Worm (Caenorhabditis elegans) whole organism, early embryonic: ENCODE measurements around the gene mrpl-4.

Source experiments
- B0310.2 ChIP-seq: sonication (generic microtip); optimal IDR thresholded peaks from 2 replicates; lab custom pipeline; 2016; ENCODE audit warnings: mild to moderate bottlenecking, missing genetic modification characterization, missing compliant biosample characterization
- F13C5.2 ChIP-seq: sonication (generic microtip); optimal IDR thresholded peaks from 2 replicates; lab custom pipeline; 2017; ENCODE audit warnings: mild to moderate bottlenecking, missing genetic modification characterization, inconsistent platforms, missing compliant biosample characterization
- aly-1 ChIP-seq: sonication (generic microtip); optimal IDR thresholded peaks from 2 replicates; lab custom pipeline; 2016; ENCODE audit warnings: missing genetic modification characterization, missing compliant biosample characterization
- ama-1 ChIP-seq: fragments of 150-350 bp; optimal IDR thresholded peaks from 2 replicates; lab custom pipeline; 2014
- ceh-13 ChIP-seq: fragments of 200-800 bp; sonication (Bioruptor generic); optimal IDR thresholded peaks from 2 replicates; lab custom pipeline; 2018; ENCODE audit warnings: mild to moderate bottlenecking, missing genetic modification characterization, missing compliant biosample characterization
- ceh-36 ChIP-seq: sonication (generic microtip); optimal IDR thresholded peaks from 2 replicates; lab custom pipeline; 2016; ENCODE audit warnings: missing genetic modification characterization, inconsistent platforms, missing compliant biosample characterization
- ets-7 ChIP-seq: sonication (generic microtip); optimal IDR thresholded peaks from 2 replicates; lab custom pipeline; 2016; ENCODE audit warnings: missing genotype, missing genetic modification characterization, missing compliant biosample characterization
- flt-1 ChIP-seq: fragments of 200-800 bp; sonication (Bioruptor generic); IDR thresholded peaks from 2 replicates; pipeline ENCODE4 v1.3.6; 2022; ENCODE audit warnings: missing genetic modification characterization, missing compliant biosample characterization
- hmbx-1 ChIP-seq: sonication (generic microtip); optimal IDR thresholded peaks from 2 replicates; lab custom pipeline; 2016; ENCODE audit warnings: mild to moderate bottlenecking, missing genetic modification characterization, missing compliant biosample characterization
- hmg-4 ChIP-seq: fragments of 200-800 bp; sonication (Bioruptor generic); optimal IDR thresholded peaks from 2 replicates; lab custom pipeline; 2018; ENCODE audit warnings: mild to moderate bottlenecking, missing genetic modification characterization, missing compliant biosample characterization
- hnd-1 ChIP-seq: sonication (generic microtip); optimal IDR thresholded peaks from 2 replicates; lab custom pipeline; 2016; ENCODE audit warnings: missing genetic modification characterization, missing compliant biosample characterization
- pes-1 ChIP-seq: fragments of 200-800 bp; sonication (Bioruptor generic); IDR thresholded peaks from 2 replicates; pipeline ENCODE4 v1.3.6; 2022; ENCODE audit warnings: missing genetic modification reagents, missing genetic modification characterization, missing compliant biosample characterization
- scrt-1 ChIP-seq: fragments of 200-800 bp; sonication (Bioruptor generic); IDR thresholded peaks from 2 replicates; pipeline ENCODE4 v1.3.6; 2022; ENCODE audit warnings: missing genetic modification characterization, missing compliant biosample characterization
- sea-1 ChIP-seq: fragments of 200-800 bp; sonication (Bioruptor generic); conservative IDR thresholded peaks from 2 replicates; pipeline ENCODE4 v1.3.6; 2022; ENCODE audit warnings: missing genetic modification characterization, missing compliant biosample characterization
- tbx-11 ChIP-seq: fragments of 200-800 bp; sonication (Bioruptor generic); IDR thresholded peaks from 2 replicates; pipeline ENCODE4 v1.3.6; 2022; ENCODE audit warnings: missing genetic modification characterization, missing compliant biosample characterization
- tbx-37 ChIP-seq: fragments of 200-800 bp; sonication (Bioruptor generic); conservative IDR thresholded peaks from 2 replicates; pipeline ENCODE4 v1.3.6; 2022; ENCODE audit warnings: missing genetic modification reagents, missing genetic modification characterization, missing compliant biosample characterization
- tra-4 ChIP-seq: sonication (generic microtip); optimal IDR thresholded peaks from 2 replicates; lab custom pipeline; 2017; ENCODE audit warnings: missing genetic modification characterization, missing compliant biosample characterization

Gene mrpl-4

DNA sequence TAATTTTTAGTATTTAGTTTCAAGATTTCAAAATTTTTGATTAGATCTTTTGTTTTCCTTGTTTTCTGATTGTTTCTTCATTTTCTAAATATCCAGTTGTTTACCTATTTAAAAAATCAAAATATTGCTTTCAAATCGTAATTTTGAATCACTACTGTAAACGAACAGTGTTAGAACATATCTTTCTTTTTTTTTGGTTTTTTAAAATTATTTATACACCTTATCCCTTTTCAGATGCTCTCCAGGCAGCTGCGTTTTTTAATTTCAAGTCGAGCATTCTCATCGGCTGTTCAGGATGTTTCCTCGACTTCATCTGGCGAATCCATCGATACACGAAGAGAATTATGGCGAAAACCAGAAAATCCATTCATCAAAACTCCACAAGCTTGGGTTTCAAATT lies at the start of gene mrpl-4:
TSS of gene mrpl-4 (plus strand) at position 235 of the 400 bp plus-strand sequence.
- no peak for TF ChIP-seq hnd-1 (tag; lab: Kevin White, UChicago)
- no peak for TF ChIP-seq scrt-1
- TF ChIP-seq pes-1 (GFP tag; lab: Robert Waterston, UW) = no peak
- TF ChIP-seq tra-4 (tag; lab: Kevin White, UChicago) = no peak
- no peak for TF ChIP-seq ceh-36 (tag; lab: Kevin White, UChicago)
- TF ChIP-seq ama-1 (lab: Kevin White, UChicago) = no peak
- no peak for TF ChIP-seq tbx-37 (GFP tag; lab: Robert Waterston, UW)
- no peak for TF ChIP-seq tbx-11 (GFP tag; lab: Robert Waterston, UW)
- no peak for TF ChIP-seq ets-7 (tag; lab: Kevin White, UChicago)
- TF ChIP-seq flt-1 (GFP tag; lab: Robert Waterston, UW) = no peak
- TF ChIP-seq sea-1 (GFP tag; lab: Robert Waterston, UW) = no peak
- TF ChIP-seq hmbx-1 (tag; lab: Kevin White, UChicago) = no peak
- no peak for TF ChIP-seq hmg-4 (GFP tag; lab: Kevin White, UChicago)
- TF ChIP-seq B0310.2 = no peak
- TF ChIP-seq F13C5.2 (tag; lab: Kevin White, UChicago) = no peak
- TF ChIP-seq ceh-13 (GFP tag; lab: Kevin White, UChicago) = no peak

DNA sequence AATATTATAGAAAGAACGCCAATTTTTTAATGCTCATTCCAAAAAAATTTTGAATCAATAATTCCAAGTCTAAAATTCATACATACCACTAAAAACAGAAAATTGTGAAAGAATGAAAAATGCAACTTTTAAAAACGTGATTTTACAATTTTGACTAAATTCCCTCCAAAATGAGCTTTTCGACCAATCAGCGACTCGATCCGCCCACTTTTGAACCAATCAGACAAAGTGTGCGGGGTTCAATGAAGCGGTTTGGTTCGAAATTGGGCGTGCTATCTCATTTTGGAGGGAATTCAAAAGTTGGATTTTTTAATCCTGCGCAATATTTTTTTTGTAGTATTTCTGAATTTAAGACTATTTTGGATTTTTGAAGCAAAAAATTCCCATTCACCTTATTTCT lies 49.8 kb upstream of the mrpl-4 start:
- TF ChIP-seq ets-7 (tag; lab: Kevin White, UChicago) (no peak), tbx-11 (GFP tag; lab: Robert Waterston, UW) (no peak), aly-1 (tag; lab: Kevin White, UChicago) (no peak), hnd-1 (tag; lab: Kevin White, UChicago) (no peak), sea-1 (GFP tag; lab: Robert Waterston, UW) (no peak), F13C5.2 (tag; lab: Kevin White, UChicago) (no peak), scrt-1 (no peak), flt-1 (GFP tag; lab: Robert Waterston, UW) (no peak), ceh-13 (GFP tag; lab: Kevin White, UChicago) (no peak), ceh-36 (tag; lab: Kevin White, UChicago) (no peak), B0310.2 (no peak), tbx-37 (GFP tag; lab: Robert Waterston, UW) (no peak), hmbx-1 (tag; lab: Kevin White, UChicago) (no peak), hmg-4 (GFP tag; lab: Kevin White, UChicago) (no peak), tra-4 (tag; lab: Kevin White, UChicago) (no peak), ama-1 (lab: Kevin White, UChicago) (no peak), pes-1 (GFP tag; lab: Robert Waterston, UW) (no peak)

DNA sequence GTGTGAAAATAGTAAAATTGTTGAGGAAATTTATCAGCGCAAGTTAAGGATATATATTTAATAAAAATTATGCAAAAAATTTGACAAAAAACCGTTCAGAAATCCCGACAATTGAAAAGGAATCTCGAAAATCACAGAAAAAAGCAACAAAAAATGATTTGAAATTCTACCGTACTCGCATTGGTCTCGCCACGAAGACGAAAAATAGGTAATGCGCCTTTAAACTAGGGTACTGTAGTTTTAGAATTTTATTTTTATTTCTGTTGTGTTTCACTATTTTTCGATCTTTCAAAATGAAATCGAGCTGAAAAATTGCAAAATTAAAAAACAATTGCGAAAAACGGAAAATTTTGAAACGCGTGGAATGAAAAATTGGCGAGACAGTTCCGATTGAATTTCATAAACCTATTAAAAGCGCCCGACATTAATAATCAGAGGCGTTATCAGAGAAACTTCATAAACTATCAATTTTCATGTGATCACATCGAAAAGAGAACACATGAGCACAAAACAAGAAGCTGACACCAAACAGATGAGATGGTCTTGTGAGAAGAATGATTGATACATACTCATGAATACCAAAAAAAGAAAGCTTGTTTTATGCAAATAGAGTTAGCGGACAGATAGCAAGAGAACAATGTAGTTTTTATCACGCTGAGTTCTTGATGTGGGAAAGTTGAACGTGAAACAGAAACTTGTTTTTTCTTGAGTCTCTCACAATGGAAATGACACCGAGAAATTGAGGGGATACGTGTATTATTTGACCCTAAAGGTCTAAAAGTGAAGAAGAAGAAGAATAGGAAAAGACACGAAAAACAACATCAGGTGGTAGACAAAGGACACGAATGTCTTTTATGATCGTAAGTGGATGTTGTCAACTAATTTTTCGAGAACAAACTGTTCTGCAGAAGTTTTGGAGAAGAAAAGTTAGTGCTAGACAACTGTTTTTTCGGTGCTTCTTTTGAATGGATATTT lies 41.9 kb upstream of the mrpl-4 start:
- no peak for TF ChIP-seq tbx-37 (GFP tag; lab: Robert Waterston, UW)
- no peak for TF ChIP-seq F13C5.2 (tag; lab: Kevin White, UChicago)
- no peak for TF ChIP-seq tbx-11 (GFP tag; lab: Robert Waterston, UW)
- TF ChIP-seq B0310.2 = no peak
- no peak for TF ChIP-seq hnd-1 (tag; lab: Kevin White, UChicago)
- no peak for TF ChIP-seq ceh-36 (tag; lab: Kevin White, UChicago)
- TF ChIP-seq pes-1 (GFP tag; lab: Robert Waterston, UW) = no peak
- TF ChIP-seq sea-1 (GFP tag; lab: Robert Waterston, UW) = no peak
- no peak for TF ChIP-seq ama-1 (lab: Kevin White, UChicago)
- no peak for TF ChIP-seq flt-1 (GFP tag; lab: Robert Waterston, UW)
- TF ChIP-seq scrt-1 = no peak
- TF ChIP-seq hmg-4 (GFP tag; lab: Kevin White, UChicago) = no peak
- no peak for TF ChIP-seq tra-4 (tag; lab: Kevin White, UChicago)
- no peak for TF ChIP-seq ceh-13 (GFP tag; lab: Kevin White, UChicago)
- TF ChIP-seq hmbx-1 (tag; lab: Kevin White, UChicago) = no peak
- TF ChIP-seq aly-1 (tag; lab: Kevin White, UChicago) = no peak
- no peak for TF ChIP-seq ets-7 (tag; lab: Kevin White, UChicago)

DNA sequence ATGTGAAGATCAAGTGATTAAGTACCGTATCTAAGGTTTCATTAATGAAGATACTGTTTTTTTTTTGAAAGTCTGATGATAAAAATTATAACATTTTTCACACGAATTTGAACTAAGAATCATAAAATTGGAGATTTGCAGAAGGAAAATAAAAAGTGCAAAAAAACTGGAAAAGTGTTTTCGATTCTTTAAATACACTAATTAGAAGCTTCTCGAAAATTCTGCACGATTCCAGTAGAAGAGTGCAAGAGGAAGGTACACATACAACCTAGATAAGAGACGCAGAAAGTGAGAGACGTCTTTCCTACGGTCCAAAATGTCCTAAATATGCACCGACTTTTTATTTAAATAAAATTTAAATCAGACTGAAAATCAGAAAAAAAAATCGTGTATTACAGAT lies 40.9 kb upstream of the mrpl-4 start:
- TF ChIP-seq tbx-37 (GFP tag; lab: Robert Waterston, UW) (no peak), aly-1 (tag; lab: Kevin White, UChicago) (no peak), sea-1 (GFP tag; lab: Robert Waterston, UW) (no peak)

- TF ChIP-seq scrt-1 = no peak
- no peak for TF ChIP-seq tbx-37 (GFP tag; lab: Robert Waterston, UW)
- TF ChIP-seq tra-4 (tag; lab: Kevin White, UChicago) = no peak
- TF ChIP-seq ets-7 (tag; lab: Kevin White, UChicago) = no peak
- no peak for TF ChIP-seq pes-1 (GFP tag; lab: Robert Waterston, UW)
These were observed 40.2 kb upstream of the mrpl-4 start for ce11 chrV:8426741-8427457.

DNA sequence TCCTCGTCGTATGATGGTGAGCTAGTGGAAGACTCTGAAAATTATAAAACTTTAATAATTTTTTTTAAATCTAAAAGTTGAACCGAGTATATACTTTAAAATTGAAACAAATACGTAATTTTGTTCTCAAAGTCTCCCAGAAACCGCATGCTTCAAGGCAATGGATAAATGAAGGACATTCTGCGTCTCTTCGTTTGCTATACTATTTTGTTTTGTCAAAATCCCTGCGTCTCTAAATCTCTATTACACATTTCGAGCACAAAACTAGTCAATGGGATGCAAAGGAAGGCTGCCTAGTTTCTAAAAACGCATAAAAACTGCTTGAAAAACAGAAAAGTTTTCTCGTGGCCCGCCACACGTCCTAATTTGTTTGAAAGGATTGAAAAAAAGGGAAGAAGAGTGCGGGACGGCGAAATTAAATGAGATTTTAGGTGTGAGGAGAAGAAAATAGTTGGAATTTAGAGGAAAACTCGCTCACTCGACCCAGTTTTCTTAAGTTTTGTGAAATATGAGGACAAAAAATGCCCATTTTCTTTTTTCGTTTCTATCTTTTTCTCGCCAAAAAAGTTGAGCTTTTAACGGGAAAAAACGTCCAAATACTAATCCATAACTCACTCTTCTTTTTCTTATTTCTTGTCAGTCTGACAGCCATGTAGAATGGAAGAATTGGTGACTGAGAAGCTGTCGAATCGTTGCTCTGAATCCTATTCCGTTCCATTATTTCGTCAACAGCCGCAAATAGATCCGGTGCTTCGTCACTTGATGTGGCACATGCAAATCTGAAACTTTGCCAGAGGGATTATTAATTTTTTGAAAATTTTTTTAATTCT lies 38.3 kb upstream of the mrpl-4 start:
- TF ChIP-seq tra-4 (tag; lab: Kevin White, UChicago) (no peak), flt-1 (GFP tag; lab: Robert Waterston, UW) (no peak), pes-1 (GFP tag; lab: Robert Waterston, UW) (no peak), B0310.2 (no peak), sea-1 (GFP tag; lab: Robert Waterston, UW) (no peak), tbx-11 (GFP tag; lab: Robert Waterston, UW) (no peak)
